Worm (Caenorhabditis elegans): ENCODE measurements around the gene C45G7.4.

Gene C45G7.4

DNA sequence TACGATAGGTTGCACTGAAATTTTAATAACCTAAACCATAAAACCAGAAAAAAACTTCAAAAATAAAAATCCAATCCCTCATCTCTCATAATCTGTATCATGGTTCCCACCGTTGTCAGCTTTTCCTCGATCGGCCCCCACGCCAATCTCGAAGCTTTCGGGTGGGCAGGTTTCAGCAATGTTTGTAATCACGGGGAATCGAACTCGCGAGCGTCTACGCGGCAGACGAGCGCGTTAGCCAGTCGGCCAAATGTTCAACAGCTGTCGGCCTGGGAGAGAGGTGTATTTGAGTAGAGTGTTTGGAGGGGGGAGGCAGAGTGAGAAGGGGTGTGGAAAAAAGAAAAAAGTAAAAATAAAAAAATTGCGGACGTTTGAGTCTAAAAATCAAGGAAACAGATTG lies 24.4 kb upstream of the C45G7.4 start (continued):
- TF ChIP-seq nhr-90 (tag; optimal IDR thresholded peaks at IDR 0.05) (peak; percentile 90), lag-1 (GFP tag; IDR thresholded peaks at IDR 0.05) (no peak), lir-1 (GFP tag; conservative IDR thresholded peaks at IDR 0.05) (0 out of 2 replicates have a peak, but pooled peaks have one; percentile 48), hrde-1 (tag; optimal IDR thresholded peaks at IDR 0.05; ENCODE audit: borderline replicate concordance) (peak; percentile 74), F39B2.1 (GFP tag; IDR thresholded peaks at IDR 0.05) (no peak), B0035.1 (tag; optimal IDR thresholded peaks at IDR 0.05) (peak; percentile 58)

DNA sequence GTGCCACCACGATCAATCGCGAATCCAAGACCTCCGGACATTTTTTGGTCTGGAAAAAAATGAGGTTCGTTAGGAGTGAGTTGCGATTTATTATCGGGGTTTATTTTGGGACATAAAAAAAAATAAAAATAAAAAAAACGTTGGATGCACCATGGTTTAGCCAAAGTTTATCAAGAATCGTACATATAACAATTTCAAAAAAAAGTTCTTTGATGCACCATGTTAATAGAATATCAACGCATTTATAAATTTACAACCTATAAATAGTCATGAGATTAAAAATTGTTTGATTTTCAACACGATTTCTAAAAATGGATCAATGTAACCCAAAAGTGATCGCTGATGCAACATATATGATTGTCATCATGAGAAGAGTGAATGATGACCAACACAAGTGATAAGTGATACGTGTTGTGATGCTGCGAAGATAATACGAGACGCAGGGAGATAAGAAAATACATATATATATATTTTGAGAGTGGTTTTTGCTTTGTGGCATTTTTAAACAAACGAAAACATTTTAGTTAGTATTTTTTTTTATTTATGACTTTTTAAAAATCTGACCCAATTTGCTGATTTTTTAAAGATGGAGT lies 20.3 kb upstream of the C45G7.4 start, which contains the start of gene Y38F2AR.12:
Gene Y38F2AR.12 (minus strand): TSS at position 51 of the 593 bp plus-strand sequence.
- TF ChIP-seq nhr-80 (tag; optimal IDR thresholded peaks at IDR 0.05): peak; percentile 33
- TF ChIP-seq let-607 (tag; optimal IDR thresholded peaks at IDR 0.05): peak in 1 of 2 experiments; percentile 5
- no peak for TF ChIP-seq nhr-90 (tag; optimal IDR thresholded peaks at IDR 0.05)

DNA sequence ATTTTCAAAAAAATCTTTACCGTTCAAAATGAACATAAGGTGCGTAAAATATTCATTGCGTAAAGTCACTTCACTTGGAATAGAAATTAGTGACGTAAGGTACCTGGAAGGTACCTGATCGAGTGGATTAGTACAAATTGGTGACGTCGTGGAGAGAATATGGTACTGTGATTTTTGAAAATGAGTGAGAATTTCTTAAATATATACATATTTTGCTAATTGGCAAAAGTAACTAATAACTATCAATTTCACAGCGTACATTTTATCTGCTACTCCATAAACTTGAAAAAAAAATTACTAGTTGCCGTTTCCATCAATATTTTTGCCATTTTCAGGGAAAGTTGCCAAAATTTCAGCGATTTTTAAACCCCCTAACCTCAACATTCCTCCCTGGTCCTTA lies 16.1 kb upstream of the C45G7.4 start:
- no peak for TF ChIP-seq hsf-1 (GFP tag; IDR thresholded peaks at IDR 0.05)
- TF ChIP-seq C17E4.6 (GFP tag; IDR thresholded peaks at IDR 0.05): no peak
- TF ChIP-seq sdz-38 (tag; optimal IDR thresholded peaks at IDR 0.05): no peak
- TF ChIP-seq atf-7 (tag; optimal IDR thresholded peaks at IDR 0.05): no peak
- no peak for TF ChIP-seq ceh-58 (GFP tag; IDR thresholded peaks at IDR 0.05)
- no peak for TF ChIP-seq let-607 (tag; optimal IDR thresholded peaks at IDR 0.05)
- no peak for TF ChIP-seq lin-40 (tag; optimal IDR thresholded peaks at IDR 0.05)
- TF ChIP-seq nfyb-1 (GFP tag; IDR thresholded peaks at IDR 0.05): no peak
- no peak for TF ChIP-seq F33H1.4 (GFP tag; IDR thresholded peaks at IDR 0.05)
- no peak for TF ChIP-seq attf-6 (GFP tag; IDR thresholded peaks at IDR 0.05)

DNA sequence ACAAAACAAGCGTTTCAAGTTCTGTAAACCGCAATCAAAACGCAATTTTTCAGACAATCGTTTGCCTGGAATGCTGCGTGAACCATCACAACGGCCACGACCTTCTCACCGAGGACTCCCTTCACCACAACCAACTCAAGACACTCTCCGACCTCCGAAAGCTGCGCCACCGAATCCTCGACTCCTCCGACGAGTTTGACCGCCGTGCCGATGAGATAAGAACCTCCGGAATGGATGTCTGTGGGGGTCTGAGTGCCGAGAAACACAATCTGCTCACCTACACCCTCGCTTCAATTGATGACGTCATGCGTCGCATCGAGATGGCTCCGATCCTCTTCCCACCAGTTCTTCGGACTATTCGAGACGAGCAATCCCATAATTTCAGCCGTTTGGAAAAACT lies 1.6 kb downstream of the C45G7.4 start:
- no peak for TF ChIP-seq attf-3 (GFP tag; conservative IDR thresholded peaks at IDR 0.05)
- peak; percentile 67 for TF ChIP-seq zfh-2 (GFP tag; conservative IDR thresholded peaks at IDR 0.05)

DNA sequence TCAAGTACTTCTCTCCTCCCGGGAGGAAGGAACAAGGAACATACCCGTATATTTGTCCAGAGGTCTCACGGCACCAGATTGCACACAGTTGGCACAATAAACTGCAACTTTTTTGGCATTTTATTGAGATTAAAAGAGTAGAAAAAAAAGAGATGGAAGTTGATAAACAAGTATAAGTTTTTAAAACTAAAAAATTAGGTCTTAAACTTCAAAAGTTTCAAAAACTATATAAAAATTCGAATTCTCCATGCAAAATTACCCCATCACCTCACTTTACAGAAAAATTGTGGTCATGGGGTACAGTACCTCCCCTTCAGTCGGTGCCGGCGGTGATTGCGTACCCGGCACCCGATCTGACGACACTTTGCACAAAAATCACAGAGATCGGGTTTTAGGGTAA lies 18.4 kb downstream of the C45G7.4 start, which contains the start of gene C45G7.13:
Gene C45G7.13 (minus strand): TSS at position 101 of the 400 bp plus-strand sequence.
- TF ChIP-seq Y53F4B.3 (GFP tag; IDR thresholded peaks at IDR 0.05): no peak
- no peak for TF ChIP-seq let-607 (tag; optimal IDR thresholded peaks at IDR 0.05)
- TF ChIP-seq nhr-27 (tag; optimal IDR thresholded peaks at IDR 0.05): no peak
- TF ChIP-seq F33H1.4 (GFP tag; IDR thresholded peaks at IDR 0.05): no peak
- no peak for TF ChIP-seq nhr-80 (tag; optimal IDR thresholded peaks at IDR 0.05)

DNA sequence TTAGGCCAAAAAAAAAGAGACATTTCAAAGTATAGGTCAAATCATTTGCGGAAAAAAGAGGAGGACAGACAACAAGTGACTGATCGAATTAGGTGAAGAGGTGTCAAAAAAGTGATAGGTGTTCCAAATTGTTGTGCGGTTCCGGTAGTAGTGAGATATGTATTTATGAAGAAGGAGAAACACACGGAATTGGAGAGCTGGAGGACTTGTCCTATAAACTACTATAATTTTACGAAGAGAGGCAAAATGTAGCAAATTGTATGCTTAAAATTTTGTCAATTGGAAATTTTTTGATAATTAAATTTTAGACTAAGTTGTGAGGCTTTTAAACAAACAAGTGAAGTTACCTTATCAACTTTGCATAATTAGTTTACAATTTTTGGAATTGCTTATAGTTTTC lies 18.9 kb downstream of the C45G7.4 start:
- TF ChIP-seq F39B2.1 (GFP tag; IDR thresholded peaks at IDR 0.05): no peak
- TF ChIP-seq unc-62 (GFP tag; optimal IDR thresholded peaks at IDR 0.05): no peak
- TF ChIP-seq Y67H2A.10 (GFP tag; conservative IDR thresholded peaks at IDR 0.05): no peak
- no peak for TF ChIP-seq mxl-1 (tag; optimal IDR thresholded peaks at IDR 0.05)
- TF ChIP-seq somi-1 (GFP tag; optimal IDR thresholded peaks at IDR 0.05): no peak
- TF ChIP-seq mes-4 (tag; optimal IDR thresholded peaks at IDR 0.05): no peak
- TF ChIP-seq Y95B8A.8 (GFP tag; IDR thresholded peaks at IDR 0.05): no peak
- TF ChIP-seq dpl-1 (GFP tag; optimal IDR thresholded peaks at IDR 0.05): no peak
- TF ChIP-seq ceh-100 (GFP tag; IDR thresholded peaks at IDR 0.05): no peak
- no peak for TF ChIP-seq F55B11.4 (tag; optimal IDR thresholded peaks at IDR 0.05; ENCODE audit: borderline replicate concordance, insufficient read depth)
- no peak for TF ChIP-seq cebp-2 (GFP tag; IDR thresholded peaks at IDR 0.05)
